Worm (Caenorhabditis elegans) whole organism, young adult: ENCODE data around the gene M01H9.3.

ENCODE experiments used
- B0035.1 ChIP-seq: sonication (generic microtip); optimal IDR thresholded peaks from 2 replicates; lab custom pipeline; 2016; ENCODE audit warnings: missing genetic modification characterization, mild to moderate bottlenecking, missing compliant biosample characterization, missing genotype, missing genetic modification reagents
- C17E4.6 ChIP-seq: fragments of 200-800 bp; sonication (Bioruptor generic); IDR thresholded peaks from 2 replicates; pipeline ENCODE4 v1.3.6; 2022; ENCODE audit warnings: missing genetic modification reagents, missing genetic modification characterization, missing compliant biosample characterization
- D2030.7 ChIP-seq: fragments of 200-800 bp; sonication (Bioruptor generic); IDR thresholded peaks from 2 replicates; pipeline ENCODE4 v1.3.6; 2022; ENCODE audit warnings: missing genetic modification reagents, missing genetic modification characterization, missing compliant biosample characterization
- F10E7.11 ChIP-seq: sonication (generic microtip); optimal IDR thresholded peaks from 2 replicates; lab custom pipeline; 2017; ENCODE audit warnings: mild to moderate bottlenecking, missing genetic modification characterization, moderate library complexity, missing compliant biosample characterization
- F37B4.10 ChIP-seq: fragments of 200-800 bp; sonication (Bioruptor generic); IDR thresholded peaks from 2 replicates; pipeline ENCODE4 v1.3.6; 2022; ENCODE audit warnings: missing genetic modification characterization, missing compliant biosample characterization
- F39B2.1 ChIP-seq: fragments of 200-800 bp; sonication (Bioruptor generic); IDR thresholded peaks from 2 replicates; pipeline ENCODE4 v1.3.6; 2022; ENCODE audit warnings: missing genetic modification reagents, missing genetic modification characterization, missing compliant biosample characterization
- F57A8.1 ChIP-seq: fragments of 200-800 bp; sonication (Bioruptor generic); optimal IDR thresholded peaks from 2 replicates; lab custom pipeline; 2018; ENCODE audit warnings: mild to moderate bottlenecking, missing genetic modification characterization, moderate library complexity, missing compliant biosample characterization
- F57C9.4 ChIP-seq: sonication (generic microtip); optimal IDR thresholded peaks from 2 replicates; lab custom pipeline; 2017; ENCODE audit warnings: mild to moderate bottlenecking, missing genetic modification characterization, missing compliant biosample characterization
- K12H6.12 ChIP-seq: fragments of 200-800 bp; sonication (Bioruptor generic); optimal IDR thresholded peaks from 2 replicates; lab custom pipeline; 2018; ENCODE audit warnings: mild to moderate bottlenecking, missing genetic modification characterization, missing compliant biosample characterization
- Y53G8AR.9 ChIP-seq: fragments of 200-800 bp; sonication (Bioruptor generic); conservative IDR thresholded peaks from 2 replicates; pipeline ENCODE4 v1.3.6; 2022; ENCODE audit warnings: missing genetic modification reagents, missing genetic modification characterization, missing compliant biosample characterization
- aptf-3 ChIP-seq: fragments of 200-800 bp; sonication (Bioruptor generic); IDR thresholded peaks from 2 replicates; pipeline ENCODE4 v1.3.6; 2022; ENCODE audit warnings: missing genetic modification characterization, missing compliant biosample characterization
- athp-1 ChIP-seq: sonication (generic microtip); optimal IDR thresholded peaks from 2 replicates; lab custom pipeline; 2017; ENCODE audit warnings: mild to moderate bottlenecking, missing genetic modification characterization, missing compliant biosample characterization
- attf-5 ChIP-seq: fragments of 200-800 bp; sonication (Bioruptor generic); optimal IDR thresholded peaks from 2 replicates; lab custom pipeline; 2018; ENCODE audit warnings: mild to moderate bottlenecking, missing genetic modification characterization, missing compliant biosample characterization
- ceh-100 ChIP-seq: fragments of 200-800 bp; sonication (Bioruptor generic); IDR thresholded peaks from 2 replicates; pipeline ENCODE4 v1.3.6; 2022; ENCODE audit warnings: missing genetic modification reagents, missing genetic modification characterization, missing compliant biosample characterization
- ceh-27 ChIP-seq: fragments of 200-800 bp; sonication (Bioruptor generic); optimal IDR thresholded peaks from 2 replicates; lab custom pipeline; 2018; ENCODE audit warnings: mild to moderate bottlenecking, missing genetic modification characterization, moderate library complexity, missing compliant biosample characterization
- ceh-40 ChIP-seq: fragments of 200-800 bp; sonication (Bioruptor generic); IDR thresholded peaks from 2 replicates; pipeline ENCODE4 v1.3.6; 2022; ENCODE audit warnings: missing genetic modification characterization, missing compliant biosample characterization
- die-1 ChIP-seq: sonication (generic microtip); optimal IDR thresholded peaks from 2 replicates; lab custom pipeline; 2016; ENCODE audit warnings: missing genotype, mild to moderate bottlenecking, missing genetic modification characterization, missing compliant biosample characterization
- dox-1 ChIP-seq: fragments of 200-800 bp; sonication (Bioruptor generic); IDR thresholded peaks from 2 replicates; pipeline ENCODE4 v1.3.6; 2022; ENCODE audit warnings: missing genetic modification reagents, missing genetic modification characterization, missing compliant biosample characterization
- efl-1 ChIP-seq: fragments of 150-350 bp; optimal IDR thresholded peaks from 2 replicates; lab custom pipeline; 2014; ENCODE audit warnings: missing biosample characterization, missing genetic modification reagents, missing genetic modification characterization
- ets-4 ChIP-seq: fragments of 200-800 bp; sonication (Bioruptor generic); optimal IDR thresholded peaks from 2 replicates; lab custom pipeline; 2018; ENCODE audit warnings: mild to moderate bottlenecking, missing genetic modification characterization, missing compliant biosample characterization
- fkh-3 ChIP-seq: sonication (generic microtip); optimal IDR thresholded peaks from 2 replicates; lab custom pipeline; 2016; ENCODE audit warnings: mild to moderate bottlenecking, missing genetic modification characterization, missing compliant biosample characterization
- gei-17 ChIP-seq: fragments of 200-800 bp; sonication (Bioruptor generic); optimal IDR thresholded peaks from 2 replicates; lab custom pipeline; 2018; ENCODE audit warnings: mild to moderate bottlenecking, missing genetic modification characterization, missing compliant biosample characterization
- him-1 ChIP-seq: sonication (generic microtip); optimal IDR thresholded peaks from 2 replicates; lab custom pipeline; 2016; ENCODE audit warnings: missing genotype, missing genetic modification reagents, missing genetic modification characterization, missing compliant biosample characterization
- lag-1 ChIP-seq: fragments of 200-800 bp; sonication (Bioruptor generic); IDR thresholded peaks from 2 replicates; pipeline ENCODE4 v1.3.6; 2022; ENCODE audit warnings: missing genetic modification reagents, missing genetic modification characterization, missing compliant biosample characterization
- madf-10 ChIP-seq: sonication (generic microtip); optimal IDR thresholded peaks from 2 replicates; lab custom pipeline; 2016; ENCODE audit warnings: mild to moderate bottlenecking, missing genetic modification characterization, missing compliant biosample characterization
- madf-3 ChIP-seq: fragments of 200-800 bp; sonication (Bioruptor generic); IDR thresholded peaks from 2 replicates; pipeline ENCODE4 v1.3.6; 2022; ENCODE audit warnings: missing genetic modification reagents, missing genetic modification characterization, missing compliant biosample characterization
- madf-6 ChIP-seq: fragments of 200-800 bp; sonication (Bioruptor generic); IDR thresholded peaks from 2 replicates; pipeline ENCODE4 v1.3.6; 2022; ENCODE audit warnings: missing genetic modification reagents, missing genetic modification characterization, missing compliant biosample characterization
- madf-8 ChIP-seq: fragments of 200-800 bp; sonication (Bioruptor generic); conservative IDR thresholded peaks from 2 replicates; pipeline ENCODE4 v1.3.6; 2022; ENCODE audit warnings: missing genetic modification reagents, missing genetic modification characterization, missing compliant biosample characterization
- mcd-1 ChIP-seq: fragments of 200-800 bp; sonication (Bioruptor generic); IDR thresholded peaks from 2 replicates; pipeline ENCODE4 v1.3.6; 2022; ENCODE audit warnings: missing genetic modification reagents, missing genetic modification characterization, missing compliant biosample characterization
- mes-4 ChIP-seq: sonication (generic microtip); optimal IDR thresholded peaks from 2 replicates; lab custom pipeline; 2016; ENCODE audit warnings: missing genotype, missing genetic modification characterization, missing compliant biosample characterization
- nfya-2 ChIP-seq: fragments of 200-800 bp; sonication (Bioruptor generic); IDR thresholded peaks from 2 replicates; pipeline ENCODE4 v1.3.6; 2022; ENCODE audit warnings: missing genetic modification reagents, missing genetic modification characterization, missing compliant biosample characterization
- nfyb-1 ChIP-seq: fragments of 200-800 bp; sonication (Bioruptor generic); IDR thresholded peaks from 2 replicates; pipeline ENCODE4 v1.3.6; 2022; ENCODE audit warnings: missing genetic modification reagents, missing genetic modification characterization, missing compliant biosample characterization
- nhr-120 ChIP-seq: fragments of 200-800 bp; sonication (Bioruptor generic); IDR thresholded peaks from 2 replicates; pipeline ENCODE4 v1.3.6; 2022; ENCODE audit warnings: missing genetic modification characterization, missing compliant biosample characterization
- nhr-179 ChIP-seq: sonication (generic microtip); optimal IDR thresholded peaks from 2 replicates; lab custom pipeline; 2016; ENCODE audit warnings: mild to moderate bottlenecking, missing genetic modification characterization, missing compliant biosample characterization
- rcor-1 ChIP-seq: fragments of 200-800 bp; sonication (Bioruptor generic); IDR thresholded peaks from 2 replicates; pipeline ENCODE4 v1.3.6; 2022; ENCODE audit warnings: missing genetic modification reagents, missing genetic modification characterization, missing compliant biosample characterization
- rpc-1 ChIP-seq, 2 experiments: fragments of 150-350 bp in 1 of 2; sonication (generic microtip) in 1 of 2; optimal IDR thresholded peaks; 2 replicates each; lab custom pipeline; 2014 to 2018; ENCODE audit warnings: missing biosample characterization in 1 of 2, missing genetic modification characterization in 1 of 2, missing genetic modification reagents in 1 of 2, missing genotype in 1 of 2
- sdz-38 ChIP-seq: sonication (generic microtip); optimal IDR thresholded peaks from 2 replicates; lab custom pipeline; 2016; ENCODE audit warnings: missing genotype, missing genetic modification characterization, missing compliant biosample characterization
- snpc-1.3 ChIP-seq: sonication (generic microtip); optimal IDR thresholded peaks from 2 replicates; lab custom pipeline; 2017; ENCODE audit warnings: missing genetic modification characterization, mild to moderate bottlenecking, missing compliant biosample characterization, antibody characterized with exemption, moderate library complexity, missing genotype, missing genetic modification reagents; ENCODE audit not compliant: insufficient read depth
- tbx-9 ChIP-seq: sonication (generic microtip); optimal IDR thresholded peaks from 2 replicates; lab custom pipeline; 2016; ENCODE audit warnings: borderline replicate concordance, missing genetic modification characterization, inconsistent platforms, missing compliant biosample characterization
- unc-130 ChIP-seq: sonication (generic microtip); optimal IDR thresholded peaks from 2 replicates; lab custom pipeline; 2016; ENCODE audit warnings: missing genetic modification reagents, missing genetic modification characterization, missing compliant biosample characterization
- unc-62 ChIP-seq: fragments of 150-350 bp; optimal IDR thresholded peaks from 2 replicates; lab custom pipeline; 2014; ENCODE audit warnings: missing biosample characterization, missing genetic modification reagents, missing genetic modification characterization

M01H9.3 gene

ce11 chrIV:4434441-4435084 lies 42.3 kb downstream of the M01H9.3 start, which contains the start of the genes R08C7.8 and R08C7.4:
R08C7.8 (minus strand) TSS chrIV:4434541.
R08C7.4 (plus strand) TSS chrIV:4435034.
- TF ChIP-seq efl-1 (GFP tag; lab: Kevin White, UChicago) = no peak
- TF ChIP-seq D2030.7 (GFP tag; lab: Robert Waterston, UW) = no peak
- no peak for TF ChIP-seq madf-6 (GFP tag; lab: Robert Waterston, UW)
- no peak for TF ChIP-seq F57A8.1 (GFP tag; lab: Kevin White, UChicago)
- no peak for TF ChIP-seq madf-10
- TF ChIP-seq dox-1 (GFP tag; lab: Robert Waterston, UW) = no peak
- no peak for TF ChIP-seq Y53G8AR.9 (GFP tag; lab: Robert Waterston, UW)
- no peak for TF ChIP-seq rpc-1 (optimal IDR thresholded peaks at IDR 0.05; lab: Kevin White, UChicago)
- TF ChIP-seq rpc-1 (tag; optimal IDR thresholded peaks at IDR 0.05; lab: Kevin White, UChicago) = no peak
- no peak for TF ChIP-seq F57C9.4 (tag; lab: Kevin White, UChicago)
- no peak for TF ChIP-seq F39B2.1 (GFP tag; lab: Robert Waterston, UW)
- no peak for TF ChIP-seq nfya-2 (GFP tag; lab: Robert Waterston, UW)
- TF ChIP-seq lag-1 (GFP tag; lab: Robert Waterston, UW) = no peak

ce11 chrIV:4429901-4430300 lies 47.0 kb downstream of the M01H9.3 start, which contains the start of the genes str-185 and R08C7.5:
str-185 (minus strand) TSS chrIV:4430001.
R08C7.5 (plus strand) TSS chrIV:4430229.
- TF ChIP-seq unc-62 (GFP tag; lab: Kevin White, UChicago) = no peak
- no peak for TF ChIP-seq aptf-3 (GFP tag; lab: Robert Waterston, UW)
- no peak for TF ChIP-seq mcd-1 (GFP tag; lab: Robert Waterston, UW)
- TF ChIP-seq B0035.1 (tag; lab: Kevin White, UChicago) = no peak
- no peak for TF ChIP-seq fkh-3
- TF ChIP-seq sdz-38 = no peak
- TF ChIP-seq athp-1 (tag; lab: Kevin White, UChicago) = no peak
- TF ChIP-seq C17E4.6 (GFP tag; lab: Robert Waterston, UW) = no peak
- no peak for TF ChIP-seq madf-3 (GFP tag; lab: Robert Waterston, UW)
- no peak for TF ChIP-seq madf-8 (GFP tag; lab: Robert Waterston, UW)
- TF ChIP-seq, all 124 proteins: peak for 0

ce11 chrIV:4423885-4424284 lies 53.0 kb downstream of the M01H9.3 start:
- TF ChIP-seq unc-130 (GFP tag; lab: Kevin White, UChicago) (no peak), nfyb-1 (GFP tag; lab: Robert Waterston, UW) (peak; percentile 48; the same call in 1 of the 2 replicates), ceh-40 (GFP tag; lab: Robert Waterston, UW) (no peak), ets-4 (GFP tag; lab: Kevin White, UChicago) (no peak)
- TF ChIP-seq, all 124 proteins: peak for 1

ce11 chrIV:4423026-4423425 lies 53.8 kb downstream of the M01H9.3 start:
- TF ChIP-seq attf-5 (GFP tag; lab: Kevin White, UChicago) = no peak
- no peak for TF ChIP-seq ceh-27

- TF ChIP-seq nhr-179 (tag; lab: Kevin White, UChicago) (no peak), gei-17 (GFP tag; lab: Kevin White, UChicago) (no peak), snpc-1.3 (tag; lab: Kevin White, UChicago) (no peak), mes-4 (tag; lab: Kevin White, UChicago) (no peak), ceh-100 (GFP tag; lab: Robert Waterston, UW) (no peak), him-1 (tag; lab: Kevin White, UChicago) (no peak), K12H6.12 (tag; lab: Kevin White, UChicago) (no peak), rcor-1 (no peak), lag-1 (GFP tag; lab: Robert Waterston, UW) (no peak), nhr-120 (GFP tag; lab: Robert Waterston, UW) (no peak), F10E7.11 (tag; lab: Kevin White, UChicago) (no peak), F37B4.10 (GFP tag; lab: Robert Waterston, UW) (no peak), tbx-9 (no peak), nfya-2 (GFP tag; lab: Robert Waterston, UW) (no peak), die-1 (tag; lab: Kevin White, UChicago) (no peak)
- TF ChIP-seq, all 124 proteins: peak for 0
Observed at ce11 chrIV:4422029-4422428, 54.8 kb downstream of the M01H9.3 start, which contains the start of gene clec-175. clec-175 (plus strand) TSS chrIV:4422329.
